Worm (Caenorhabditis elegans) whole organism, L4/young adult: ENCODE data around the gene ZC239.13.

ENCODE experiments used
- W03F9.2 ChIP-seq: fragments of 150-350 bp; optimal IDR thresholded peaks from 2 replicates; lab custom pipeline; 2014; ENCODE audit warnings: missing biosample characterization, missing genetic modification characterization
- him-1 ChIP-seq: sonication (generic microtip); optimal IDR thresholded peaks from 2 replicates; lab custom pipeline; 2016; ENCODE audit warnings: missing genotype, missing genetic modification reagents, missing genetic modification characterization, missing compliant biosample characterization

DNA sequence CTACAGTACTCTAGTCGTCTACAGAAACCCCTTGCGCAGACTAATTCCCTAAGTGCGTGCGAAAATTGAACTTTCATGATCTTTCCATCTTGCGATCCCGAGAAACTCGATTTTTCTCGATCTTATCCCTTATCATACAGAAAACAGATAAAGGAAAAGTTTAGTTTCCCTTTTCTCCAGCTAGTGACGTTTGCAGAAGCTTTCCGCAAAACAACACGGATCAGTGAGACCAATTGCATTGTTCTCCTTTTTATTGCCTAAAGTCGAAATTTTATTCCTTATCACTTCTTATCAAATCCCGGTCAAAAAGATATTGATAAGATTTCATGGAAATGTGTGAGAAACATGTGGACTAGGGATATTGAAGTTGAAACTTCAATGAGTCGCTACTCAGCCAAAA is 19.2 kb upstream of the ZC239.13 start:
- no peak for TF ChIP-seq him-1 (tag; lab: Kevin White, UChicago)
- no peak for TF ChIP-seq W03F9.2
